Worm (Caenorhabditis elegans): Measurements from ENCODE around the gene nlp-23.

DNA sequence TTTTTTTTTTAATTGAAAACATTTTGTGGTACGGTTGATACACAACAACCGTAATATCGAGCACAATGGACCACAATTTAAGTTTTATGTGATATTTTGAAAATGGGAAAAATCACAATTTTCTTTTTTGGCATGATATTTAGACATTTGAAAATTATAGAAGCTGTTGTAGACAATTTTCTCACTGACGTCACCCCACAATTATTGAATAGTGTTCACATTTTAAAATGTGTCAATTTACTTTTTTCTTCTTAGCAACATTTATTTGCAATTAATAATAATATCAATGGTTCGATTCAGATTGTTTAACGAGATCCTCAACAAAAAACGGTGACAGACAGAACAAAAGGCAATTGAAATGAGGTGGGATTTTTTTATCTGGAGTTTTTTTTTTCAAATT is 7.4 kb downstream of the nlp-23 start, which contains the start of gene T01B6.1:
- TF ChIP-seq aly-2 (tag; optimal IDR thresholded peaks at IDR 0.05), result no peak
- TF ChIP-seq ceh-8 (GFP tag; optimal IDR thresholded peaks at IDR 0.05), result no peak
- TF ChIP-seq ceh-90 (tag; optimal IDR thresholded peaks at IDR 0.05), result no peak
- no peak for TF ChIP-seq nhr-11 (tag; optimal IDR thresholded peaks at IDR 0.05)
- no peak for TF ChIP-seq nhr-77 (tag; optimal IDR thresholded peaks at IDR 0.05)
- no peak for TF ChIP-seq nhr-237 (tag; optimal IDR thresholded peaks at IDR 0.05)
- no peak for TF ChIP-seq nhr-28 (tag; optimal IDR thresholded peaks at IDR 0.05)
- no peak for TF ChIP-seq jun-1 (tag; optimal IDR thresholded peaks at IDR 0.05)
- no peak for TF ChIP-seq lsy-2 (tag; optimal IDR thresholded peaks at IDR 0.05)

All from whole organism, L1 larva.